Worm (Caenorhabditis elegans): Measurements from ENCODE around the gene F18E9.8.
"Not testable (repeated sequence)": the region's sequence is repeated elsewhere in the genome, so short reads cannot be mapped to it uniquely, and the experiment has no call there.

The F18E9.8 gene

DNA sequence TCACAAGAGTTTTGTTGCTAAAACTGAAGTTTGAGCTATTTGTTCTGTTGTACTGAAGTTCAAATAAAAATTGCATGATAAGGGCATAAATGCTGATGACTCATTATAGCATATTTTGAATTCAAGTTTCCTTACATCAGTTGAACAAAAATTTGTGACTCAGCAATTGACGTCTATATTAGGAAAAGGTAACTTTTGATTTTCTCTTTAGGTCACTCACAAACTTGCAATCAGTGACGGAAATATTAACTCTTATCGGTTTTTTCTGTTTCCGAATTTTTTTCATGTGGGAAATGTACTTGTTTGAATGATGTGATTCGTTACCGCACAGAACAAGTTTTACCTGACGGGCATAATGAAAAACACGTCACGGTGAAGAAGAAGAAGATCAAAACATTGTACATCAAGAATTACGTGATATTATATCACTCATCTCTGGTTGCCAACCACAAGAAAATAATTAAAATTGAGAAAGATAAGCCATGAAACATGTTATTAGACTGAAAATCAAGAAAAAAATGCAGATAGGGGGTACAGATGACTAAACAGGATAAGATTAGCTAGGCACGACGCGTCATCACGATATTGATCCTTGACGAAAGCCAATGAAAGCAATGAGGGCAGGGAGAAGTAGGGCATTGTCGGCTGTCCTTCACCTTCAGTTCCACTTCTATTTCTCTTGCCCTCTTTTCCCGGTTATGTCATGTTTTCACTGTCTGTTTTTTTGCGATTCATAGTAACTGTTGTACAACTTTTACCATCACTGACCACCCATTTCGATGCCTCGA, 17.5 kb downstream of the F18E9.8 start:
- TF ChIP-seq W03F9.2 (tag; optimal IDR thresholded peaks at IDR 0.05) (no peak), him-1 (tag; optimal IDR thresholded peaks at IDR 0.05) (no peak), dao-5 (tag; optimal IDR thresholded peaks at IDR 0.05) (no peak)

ce11 chrX:8562586-8562985, 18.8 kb downstream of the F18E9.8 start:
- TF ChIP-seq dao-5 (tag; optimal IDR thresholded peaks at IDR 0.05) (no peak), W03F9.2 (tag; optimal IDR thresholded peaks at IDR 0.05) (no peak)

DNA sequence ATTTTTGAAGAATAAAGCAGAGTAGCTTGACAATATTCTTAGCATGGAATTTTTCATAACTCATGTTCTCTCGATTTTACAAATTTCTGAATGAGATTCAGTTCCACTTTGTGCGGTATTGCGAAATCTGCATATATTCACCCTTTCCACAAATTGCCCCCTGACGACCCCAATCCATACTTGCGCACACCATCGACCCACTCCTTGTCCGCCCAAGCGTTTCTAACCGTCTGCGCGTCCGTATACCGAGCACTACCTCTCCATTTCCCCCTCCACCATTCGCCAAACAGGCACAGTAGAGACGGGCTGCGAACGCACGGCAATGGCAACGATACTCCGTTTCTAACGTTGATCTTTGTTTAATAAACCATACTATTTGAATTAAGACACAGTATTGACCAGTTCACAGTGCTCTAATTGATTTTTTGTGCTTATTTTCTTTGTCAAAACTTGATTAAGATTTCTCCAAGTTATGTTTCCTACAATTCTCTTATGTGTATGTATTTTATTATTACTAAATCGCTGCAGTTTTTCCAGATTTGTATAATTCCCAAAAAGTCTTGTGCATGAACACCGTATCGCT, 24.6 kb downstream of the F18E9.8 start, which contains the start of gene utx-1:
Gene utx-1, plus strand, starts transcription at position 533 of the 583 bp plus-strand sequence.
- TF ChIP-seq him-1 (tag; optimal IDR thresholded peaks at IDR 0.05), result no peak
- no peak for TF ChIP-seq dao-5 (tag; optimal IDR thresholded peaks at IDR 0.05)
- TF ChIP-seq W03F9.2 (tag; optimal IDR thresholded peaks at IDR 0.05), result no peak

- TF ChIP-seq dao-5 (tag; optimal IDR thresholded peaks at IDR 0.05), result no peak
- TF ChIP-seq him-1 (tag; optimal IDR thresholded peaks at IDR 0.05), result no peak
- no peak for TF ChIP-seq W03F9.2 (tag; optimal IDR thresholded peaks at IDR 0.05)
Observed at ce11 chrX:8554029-8554428, 27.3 kb downstream of the F18E9.8 start.

- no peak for TF ChIP-seq W03F9.2 (tag; optimal IDR thresholded peaks at IDR 0.05)
- no peak for TF ChIP-seq dao-5 (tag; optimal IDR thresholded peaks at IDR 0.05)
- TF ChIP-seq him-1 (tag; optimal IDR thresholded peaks at IDR 0.05), result no peak
Observed at ce11 chrX:8551687-8552327, 29.5 kb downstream of the F18E9.8 start, which contains the start of gene dhhc-14. Gene dhhc-14 (plus strand): TSS chrX:8552277.

DNA sequence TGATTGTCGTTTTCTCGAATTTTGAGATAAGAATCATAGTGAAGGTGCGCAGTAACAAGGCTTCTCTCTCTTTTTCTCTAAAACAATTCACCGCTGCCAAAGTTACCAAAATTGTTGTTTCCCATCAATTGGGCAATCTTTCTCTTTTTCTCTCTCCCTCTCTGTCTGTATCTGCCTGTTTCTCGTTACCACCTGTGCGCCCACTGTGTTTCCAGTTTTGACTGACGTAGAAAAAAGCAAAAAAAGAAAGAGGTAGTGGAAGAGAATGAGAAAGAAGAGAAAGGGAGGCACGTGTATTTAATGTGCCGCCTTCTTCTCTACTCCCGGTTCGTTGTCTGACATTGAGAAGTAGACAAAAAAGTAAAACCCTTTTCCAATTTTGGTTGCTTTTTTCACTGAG, 31.2 kb downstream of the F18E9.8 start:
- TF ChIP-seq dao-5 (tag; optimal IDR thresholded peaks at IDR 0.05) (no peak), him-1 (tag; optimal IDR thresholded peaks at IDR 0.05) (no peak), W03F9.2 (tag; optimal IDR thresholded peaks at IDR 0.05) (no peak)

- TF ChIP-seq him-1 (tag; optimal IDR thresholded peaks at IDR 0.05), result no peak
- TF ChIP-seq dao-5 (tag; optimal IDR thresholded peaks at IDR 0.05), result no peak
- TF ChIP-seq W03F9.2 (tag; optimal IDR thresholded peaks at IDR 0.05), result no peak
Observed at ce11 chrX:8549026-8549425, 32.3 kb downstream of the F18E9.8 start, which contains the start of gene D2021.4. Gene D2021.4 (minus strand): TSS chrX:8549073.

DNA sequence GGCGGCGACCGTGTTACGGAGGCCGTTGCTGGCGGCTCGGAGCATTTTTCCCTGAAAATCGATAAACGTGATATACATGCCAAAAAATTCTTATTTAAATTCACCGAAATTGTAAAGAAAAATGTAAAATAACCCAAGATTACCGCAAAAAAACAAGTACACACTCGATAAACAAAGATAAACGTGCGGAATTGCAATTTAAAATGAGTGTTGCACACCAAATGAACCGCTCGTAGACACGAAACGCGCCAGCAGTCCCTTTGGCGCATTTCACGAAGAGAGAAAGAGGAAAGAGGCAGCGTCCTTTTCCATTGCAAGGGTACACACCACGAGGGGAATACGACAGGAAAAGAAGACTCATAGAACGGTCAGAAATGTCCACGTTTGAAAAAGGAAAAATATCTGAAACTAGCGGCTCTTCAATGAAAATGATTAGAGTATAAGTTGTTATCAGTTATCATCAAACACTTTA, 35.3 kb downstream of the F18E9.8 start, which contains the start of gene sdha-1:
Gene sdha-1, minus strand, starts transcription at position 51 of the 472 bp plus-strand sequence.
- TF ChIP-seq dao-5 (tag; optimal IDR thresholded peaks at IDR 0.05) (no peak), him-1 (tag; optimal IDR thresholded peaks at IDR 0.05) (peak; percentile 29), W03F9.2 (tag; optimal IDR thresholded peaks at IDR 0.05) (peak; percentile 78)

- TF ChIP-seq W03F9.2, dao-5, him-1 (tag; optimal IDR thresholded peaks at IDR 0.05): not testable (repeated sequence)
Observed at ce11 chrX:8541562-8541961, 39.8 kb downstream of the F18E9.8 start, which contains the start of gene nspc-7. Gene nspc-7 (plus strand): TSS chrX:8541862.

DNA sequence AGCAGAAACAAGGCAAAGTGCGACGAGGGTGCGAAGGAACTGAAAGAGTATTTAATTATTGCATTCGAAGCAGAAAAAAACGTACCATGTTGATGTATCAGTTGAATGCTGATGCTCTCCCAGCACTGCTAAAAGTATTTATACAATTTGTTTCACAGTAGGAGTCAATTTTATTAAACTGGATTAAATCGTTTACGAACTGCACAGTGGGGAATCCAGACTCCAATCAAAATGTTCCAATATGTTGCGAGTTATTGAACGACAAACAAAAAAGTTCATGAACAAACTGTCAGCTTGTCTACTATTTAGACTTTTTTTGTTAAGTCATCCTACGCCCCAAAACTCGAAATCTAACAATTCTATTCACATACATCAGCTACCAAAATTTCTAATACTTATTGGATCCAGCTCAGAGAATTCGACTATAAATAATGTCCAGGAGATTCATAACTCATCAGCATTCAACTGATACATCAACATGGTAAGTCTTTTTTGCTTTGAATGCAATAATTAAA, 43.0 kb downstream of the F18E9.8 start, which contains the start of the genes nspc-4 and nspc-5:
Gene nspc-4, minus strand, starts transcription at position 101 of the 515 bp plus-strand sequence.
Gene nspc-5, plus strand, starts transcription at position 465 of the 515 bp plus-strand sequence.
- not testable (repeated sequence) for TF ChIP-seq dao-5, him-1, W03F9.2 (tag; optimal IDR thresholded peaks at IDR 0.05)

DNA sequence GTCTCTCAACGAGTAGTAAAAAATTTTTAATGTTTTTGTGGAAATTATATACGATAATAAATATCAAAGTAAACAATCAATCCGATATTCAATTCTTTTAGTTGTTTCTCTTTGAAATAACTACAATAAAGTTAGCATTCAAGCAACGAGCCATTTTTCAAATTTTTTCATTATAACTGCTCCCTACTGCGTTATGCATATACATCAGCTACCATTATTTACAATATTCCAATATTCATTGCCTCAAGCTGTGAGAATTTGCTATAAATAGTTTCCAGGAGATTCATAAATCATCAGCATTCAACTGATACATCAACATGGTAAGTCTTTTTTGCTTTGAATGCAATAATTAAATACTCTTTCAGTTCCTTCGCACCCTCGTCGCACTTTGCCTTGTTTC, 44.6 kb downstream of the F18E9.8 start, which contains the start of gene nspc-3:
Gene nspc-3, plus strand, starts transcription at position 301 of the 400 bp plus-strand sequence.
- TF ChIP-seq W03F9.2 (tag; optimal IDR thresholded peaks at IDR 0.05), result no peak

- TF ChIP-seq dao-5, him-1, W03F9.2 (tag; optimal IDR thresholded peaks at IDR 0.05): not testable (repeated sequence)
Observed at ce11 chrX:8535006-8535405, 46.3 kb downstream of the F18E9.8 start, which contains the start of gene nspc-1. Gene nspc-1 (minus strand): TSS chrX:8535106.

DNA sequence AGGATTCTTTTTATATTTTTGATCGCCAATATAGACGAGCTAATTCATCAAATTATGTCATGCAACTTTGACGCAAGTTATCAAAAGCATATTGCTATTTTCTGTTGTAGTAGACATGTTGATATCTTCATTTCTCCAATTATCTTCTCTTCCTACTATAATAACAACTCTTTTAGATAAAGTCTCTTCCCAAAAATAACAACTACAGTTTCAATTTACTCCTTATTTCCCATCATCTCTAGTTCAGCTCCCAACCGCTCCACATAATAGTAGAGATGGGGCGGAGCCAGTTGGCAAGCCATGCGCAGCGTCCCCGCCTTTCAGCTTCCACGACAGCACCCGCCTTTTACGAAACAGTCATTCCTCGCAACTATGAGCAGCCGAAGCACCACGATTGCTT, 53.4 kb downstream of the F18E9.8 start, which contains the start of gene flp-5:
Gene flp-5, plus strand, starts transcription at position 301 of the 400 bp plus-strand sequence.
- TF ChIP-seq dao-5 (tag; optimal IDR thresholded peaks at IDR 0.05) (no peak), him-1 (tag; optimal IDR thresholded peaks at IDR 0.05) (no peak), W03F9.2 (tag; optimal IDR thresholded peaks at IDR 0.05) (no peak)
